Worm (Caenorhabditis elegans) whole organism, mixed stage, embryonic: ENCODE measurements around the gene col-114.

Experiments
- M03D4.4 ChIP-seq: sonication (generic microtip); optimal IDR thresholded peaks from 2 replicates; lab custom pipeline; 2017; ENCODE audit warnings: mild to moderate bottlenecking, missing genetic modification characterization, missing compliant biosample characterization
- blmp-1 ChIP-seq: fragments of 150-350 bp; optimal IDR thresholded peaks from 2 replicates; lab custom pipeline; 2014; ENCODE audit warnings: missing biosample characterization, missing genetic modification characterization
- ceh-39 ChIP-seq: fragments of 150-350 bp; optimal IDR thresholded peaks from 2 replicates; lab custom pipeline; 2014; ENCODE audit warnings: missing biosample characterization, missing genetic modification characterization
- ceh-43 ChIP-seq: fragments of 200-800 bp; sonication (Bioruptor generic); optimal IDR thresholded peaks from 2 replicates; lab custom pipeline; 2018; ENCODE audit warnings: mild to moderate bottlenecking, missing genetic modification characterization, moderate library complexity, missing compliant biosample characterization
- ceh-83 ChIP-seq: fragments of 200-800 bp; sonication (Bioruptor generic); optimal IDR thresholded peaks from 2 replicates; lab custom pipeline; 2018; ENCODE audit warnings: mild to moderate bottlenecking, missing genetic modification characterization, missing compliant biosample characterization
- ces-1 ChIP-seq: fragments of 150-350 bp; optimal IDR thresholded peaks from 2 replicates; lab custom pipeline; 2014; ENCODE audit warnings: missing biosample characterization, missing genetic modification reagents, missing genetic modification characterization
- cnd-1 ChIP-seq: fragments of 200-800 bp; sonication (Bioruptor generic); optimal IDR thresholded peaks from 2 replicates; lab custom pipeline; 2018; ENCODE audit warnings: mild to moderate bottlenecking, missing genetic modification characterization, missing compliant biosample characterization
- drap-1 ChIP-seq: fragments of 200-800 bp; sonication (Bioruptor generic); optimal IDR thresholded peaks from 3 replicates; lab custom pipeline; 2018; ENCODE audit warnings: mild to moderate bottlenecking, missing genetic modification characterization, missing compliant biosample characterization
- elt-1 ChIP-seq: sonication (generic microtip); optimal IDR thresholded peaks from 2 replicates; lab custom pipeline; 2017; ENCODE audit warnings: missing genetic modification characterization, mild to moderate bottlenecking, missing compliant biosample characterization, antibody characterized with exemption, moderate library complexity, borderline replicate concordance; ENCODE audit not compliant: insufficient read depth
- elt-3 ChIP-seq: fragments of 150-350 bp; optimal IDR thresholded peaks from 2 replicates; lab custom pipeline; 2014; ENCODE audit warnings: missing biosample characterization, missing genetic modification characterization
- flh-1 ChIP-seq: fragments of 200-800 bp; sonication (Bioruptor generic); optimal IDR thresholded peaks from 2 replicates; lab custom pipeline; 2018; ENCODE audit warnings: mild to moderate bottlenecking, missing genetic modification characterization, moderate library complexity, missing compliant biosample characterization
- hlh-1 ChIP-seq: fragments of 150-350 bp; optimal IDR thresholded peaks from 2 replicates; lab custom pipeline; 2014; ENCODE audit warnings: missing biosample characterization, missing genetic modification reagents, missing genetic modification characterization
- lin-13 ChIP-seq: fragments of 150-350 bp; optimal IDR thresholded peaks from 2 replicates; lab custom pipeline; 2014; ENCODE audit warnings: missing biosample characterization, missing genetic modification characterization
- lsy-2 ChIP-seq: fragments of 150-350 bp; optimal IDR thresholded peaks from 2 replicates; lab custom pipeline; 2014; ENCODE audit warnings: missing biosample characterization, missing genetic modification characterization
- mab-5 ChIP-seq: fragments of 150-350 bp; optimal IDR thresholded peaks from 2 replicates; lab custom pipeline; 2014; ENCODE audit warnings: missing biosample characterization, missing genetic modification characterization
- mep-1 ChIP-seq: fragments of 150-350 bp; optimal IDR thresholded peaks from 2 replicates; lab custom pipeline; 2017; ENCODE audit warnings: missing biosample characterization, missing genetic modification reagents, missing genetic modification characterization, inconsistent platforms
- mls-2 ChIP-seq: sonication (generic microtip); optimal IDR thresholded peaks from 2 replicates; lab custom pipeline; 2016; ENCODE audit warnings: mild to moderate bottlenecking, missing genetic modification characterization, moderate library complexity, missing compliant biosample characterization
- nhr-2 ChIP-seq: fragments of 150-350 bp; optimal IDR thresholded peaks from 2 replicates; lab custom pipeline; 2014; ENCODE audit warnings: missing biosample characterization, missing genetic modification characterization
- nhr-237 ChIP-seq: fragments of 150-350 bp; optimal IDR thresholded peaks from 2 replicates; lab custom pipeline; 2014; ENCODE audit warnings: missing biosample characterization, missing genetic modification characterization
- nhr-28 ChIP-seq: fragments of 150-350 bp; optimal IDR thresholded peaks from 2 replicates; lab custom pipeline; 2014; ENCODE audit warnings: missing biosample characterization, missing genetic modification characterization
- nhr-76 ChIP-seq: sonication (generic microtip); optimal IDR thresholded peaks from 2 replicates; lab custom pipeline; 2017; ENCODE audit warnings: missing biosample characterization, missing genetic modification characterization
- pha-4 ChIP-seq: fragments of 150-350 bp; optimal IDR thresholded peaks from 2 replicates; lab custom pipeline; 2018; ENCODE audit warnings: missing biosample characterization, missing genetic modification reagents, missing genetic modification characterization
- sem-2 ChIP-seq: fragments of 200-800 bp; sonication (Bioruptor generic); optimal IDR thresholded peaks from 2 replicates; lab custom pipeline; 2018; ENCODE audit warnings: mild to moderate bottlenecking, missing genetic modification characterization, missing compliant biosample characterization
- sptf-1 ChIP-seq: sonication (generic microtip); optimal IDR thresholded peaks from 2 replicates; lab custom pipeline; 2017; ENCODE audit warnings: mild to moderate bottlenecking, missing genetic modification characterization, moderate library complexity, missing compliant biosample characterization
- tbx-8 ChIP-seq: fragments of 200-800 bp; sonication (Bioruptor generic); optimal IDR thresholded peaks from 2 replicates; lab custom pipeline; 2018; ENCODE audit warnings: mild to moderate bottlenecking, missing genetic modification characterization, moderate library complexity, missing compliant biosample characterization
- unc-39 ChIP-seq: fragments of 150-350 bp; optimal IDR thresholded peaks from 2 replicates; lab custom pipeline; 2014; ENCODE audit warnings: missing biosample characterization, missing genetic modification characterization
- unc-62 ChIP-seq: fragments of 150-350 bp; optimal IDR thresholded peaks from 2 replicates; lab custom pipeline; 2014; ENCODE audit warnings: missing biosample characterization, missing genetic modification reagents, missing genetic modification characterization
- zip-8 ChIP-seq: fragments of 150-350 bp; optimal IDR thresholded peaks from 2 replicates; lab custom pipeline; 2014; ENCODE audit warnings: missing biosample characterization, missing genetic modification characterization
- ztf-11 ChIP-seq: fragments of 150-350 bp; optimal IDR thresholded peaks from 2 replicates; lab custom pipeline; 2014; ENCODE audit warnings: missing biosample characterization, missing genetic modification characterization

Gene col-114

ce11 chrIV:7233566-7234014 is 12.9 kb downstream of the col-114 start:
- peak; percentile 41 for TF ChIP-seq unc-62
- peak; percentile 27 for TF ChIP-seq blmp-1 (tag; lab: Kevin White, UChicago)
- TF ChIP-seq nhr-28 (tag; lab: Kevin White, UChicago), result no peak
- no peak for TF ChIP-seq nhr-237 (tag; lab: Kevin White, UChicago)

- TF ChIP-seq elt-3 (tag; lab: Kevin White, UChicago) (no peak), blmp-1 (tag; lab: Kevin White, UChicago) (no peak), tbx-8 (GFP tag; lab: Kevin White, UChicago) (no peak), mls-2 (no peak)
Observed at ce11 chrIV:7230935-7231334, 15.5 kb downstream of the col-114 start, which contains the start of gene D2024.4. Gene D2024.4 (plus strand): TSS chrIV:7231235.

- TF ChIP-seq pha-4 (tag; lab: Kevin White, UChicago) (peak; percentile 36), elt-1 (no peak), lsy-2 (tag; lab: Kevin White, UChicago) (peak; percentile 60), nhr-28 (tag; lab: Kevin White, UChicago) (no peak), lin-13 (tag; lab: Kevin White, UChicago) (peak; percentile 54), unc-62 (no peak), ces-1 (GFP tag; lab: Kevin White, UChicago) (peak; percentile 70), mab-5 (tag; lab: Kevin White, UChicago) (no peak), mep-1 (tag; lab: Kevin White, UChicago) (peak; percentile 78), ceh-39 (tag; lab: Kevin White, UChicago) (peak; percentile 65), mls-2 (peak; percentile 11), hlh-1 (tag; lab: Kevin White, UChicago) (peak; percentile 47), zip-8 (no peak), nhr-237 (tag; lab: Kevin White, UChicago) (peak; percentile 38), sptf-1 (tag; lab: Kevin White, UChicago) (peak; percentile 13), ztf-11 (tag; lab: Kevin White, UChicago) (no peak)
Observed at ce11 chrIV:7230198-7230597, 16.3 kb downstream of the col-114 start, which contains the start of gene cap-1. Gene cap-1 (minus strand): TSS chrIV:7230223.

- TF ChIP-seq sem-2 (no peak), cnd-1 (tag; lab: Kevin White, UChicago) (no peak), elt-3 (tag; lab: Kevin White, UChicago) (no peak), pha-4 (tag; lab: Kevin White, UChicago) (no peak), ztf-11 (tag; lab: Kevin White, UChicago) (no peak), mls-2 (no peak), hlh-1 (tag; lab: Kevin White, UChicago) (no peak), lin-13 (tag; lab: Kevin White, UChicago) (no peak), drap-1 (GFP tag; lab: Kevin White, UChicago) (no peak), M03D4.4 (tag; lab: Kevin White, UChicago) (no peak), tbx-8 (GFP tag; lab: Kevin White, UChicago) (no peak), unc-39 (no peak), nhr-76 (tag; lab: Kevin White, UChicago) (no peak), nhr-237 (tag; lab: Kevin White, UChicago) (no peak), ceh-83 (no peak), ceh-43 (GFP tag; lab: Kevin White, UChicago) (no peak), unc-62 (no peak), flh-1 (GFP tag; lab: Kevin White, UChicago) (no peak), mab-5 (tag; lab: Kevin White, UChicago) (no peak)
Observed at ce11 chrIV:7228208-7228607, 18.2 kb downstream of the col-114 start, which contains the start of gene D2024.5. Gene D2024.5 (minus strand): TSS chrIV:7228308.

ce11 chrIV:7227072-7227471 is 19.4 kb downstream of the col-114 start, which contains the start of gene R13A1.10:
Gene R13A1.10 (minus strand): TSS chrIV:7227172.
- no peak for TF ChIP-seq flh-1 (GFP tag; lab: Kevin White, UChicago)
- TF ChIP-seq zip-8, result no peak
- TF ChIP-seq blmp-1 (tag; lab: Kevin White, UChicago), result no peak
- TF ChIP-seq ceh-39 (tag; lab: Kevin White, UChicago), result no peak
- no peak for TF ChIP-seq lin-13 (tag; lab: Kevin White, UChicago)
- TF ChIP-seq M03D4.4 (tag; lab: Kevin White, UChicago), result no peak
- TF ChIP-seq nhr-2 (tag; lab: Kevin White, UChicago), result no peak

ce11 chrIV:7222088-7222487 is 24.4 kb downstream of the col-114 start:
- TF ChIP-seq unc-39 (no peak), ces-1 (GFP tag; lab: Kevin White, UChicago) (peak; percentile 57), mls-2 (no peak), nhr-2 (tag; lab: Kevin White, UChicago) (no peak)
